Worm (Caenorhabditis elegans) whole organism, L1 larva: ENCODE measurements around the gene R02F11.10.

Experiments used
- aha-1 ChIP-seq: fragments of 150-350 bp; optimal IDR thresholded peaks from 2 replicates; lab custom pipeline; 2014; ENCODE audit warnings: missing biosample characterization, missing genetic modification characterization
- elt-3 ChIP-seq, 6 experiments: fragments of 150-350 bp in 1 of 6; sonication (generic microtip); optimal IDR thresholded peaks; 2 replicates each; lab custom pipeline; 2017 to 2018; ENCODE audit warnings: missing biosample characterization in 6 of 6, missing genetic modification characterization in 6 of 6, inconsistent platforms in 1 of 6
- nhr-11 ChIP-seq: fragments of 150-350 bp; optimal IDR thresholded peaks from 2 replicates; lab custom pipeline; 2014; ENCODE audit warnings: missing biosample characterization, missing genetic modification characterization
- snpc-4 ChIP-seq: fragments of 150-350 bp; optimal IDR thresholded peaks from 2 replicates; lab custom pipeline; 2014; ENCODE audit warnings: missing biosample characterization, missing genetic modification characterization
- unc-30 ChIP-seq: sonication (generic microtip); optimal IDR thresholded peaks from 2 replicates; lab custom pipeline; 2017; ENCODE audit warnings: missing biosample characterization, missing genetic modification characterization

DNA sequence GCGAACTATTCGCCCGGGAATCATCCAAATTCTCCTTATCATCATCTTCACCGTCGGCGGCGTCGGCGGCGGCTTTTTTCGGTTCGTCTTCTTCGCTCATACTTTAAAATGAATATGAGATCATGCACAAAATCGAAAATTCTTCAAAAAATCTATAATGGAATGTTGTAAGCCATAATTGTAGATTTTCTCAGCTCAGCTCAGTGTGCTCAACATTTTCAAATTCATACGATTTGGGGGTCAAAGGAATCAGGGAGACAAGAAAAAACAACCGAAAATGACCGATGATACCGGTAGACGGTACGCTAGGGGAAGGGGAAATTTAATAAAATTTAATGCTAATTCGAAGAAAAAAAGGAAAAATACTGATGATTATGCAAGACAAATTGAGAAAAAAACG lies 29.6 kb downstream of the R02F11.10 start, which contains the start of gene ccep-97:
- TF ChIP-seq aha-1 (tag; lab: Kevin White, UChicago): no peak
- no peak for TF ChIP-seq snpc-4
- TF ChIP-seq nhr-11: no peak
- no peak for TF ChIP-seq elt-3 (tag; optimal IDR thresholded peaks at IDR 0.05; lab: Kevin White, UChicago)
- no peak for TF ChIP-seq unc-30 (tag; lab: Kevin White, UChicago)
